Fruit fly (Drosophila melanogaster): Measurements from ENCODE around the gene Pep.

- TF ChIP-seq woc (GFP tag; optimal IDR thresholded peaks at IDR 0.05): peak; percentile 66
- no peak for TF ChIP-seq Vsx2 (GFP tag; optimal IDR thresholded peaks at IDR 0.05; ENCODE audit: partially characterized antibody)
- peak; percentile 63 for TF ChIP-seq psq (GFP tag; optimal IDR thresholded peaks at IDR 0.05)
- TF ChIP-seq dsf (GFP tag; optimal IDR thresholded peaks at IDR 0.05; ENCODE audit: borderline replicate concordance): peak; percentile 50
- peak; percentile 75 for TF ChIP-seq br (GFP tag; optimal IDR thresholded peaks at IDR 0.05)
- TF ChIP-seq Dfd (GFP tag; optimal IDR thresholded peaks at IDR 0.05): no peak
- TF ChIP-seq pan (optimal IDR thresholded peaks at IDR 0.05): no peak
- TF ChIP-seq OdsH (GFP tag; optimal IDR thresholded peaks at IDR 0.05): peak; percentile 64
- TF ChIP-seq Hr83 (GFP tag; optimal IDR thresholded peaks at IDR 0.05; ENCODE audit: poor library complexity, severe bottlenecking): peak; percentile 14
- TF ChIP-seq foxo (GFP tag; optimal IDR thresholded peaks at IDR 0.05): peak in 1 of 2 experiments; percentile 79
Measured at dm6 chr3L:17621451-17621946, 23.3 kb downstream of the Pep start, which contains the start of the genes Vps60 and anchor.
